Worm (Caenorhabditis elegans) whole organism, L3 larva: ENCODE measurements around the gene hmgr-1.

Experiments used
- pha-4 ChIP-seq: fragments of 150-350 bp; optimal IDR thresholded peaks from 2 replicates; lab custom pipeline; 2014; ENCODE audit warnings: missing biosample characterization, missing genetic modification reagents, missing genetic modification characterization
- snpc-4 ChIP-seq: fragments of 150-350 bp; optimal IDR thresholded peaks from 2 replicates; lab custom pipeline; 2014; ENCODE audit warnings: missing biosample characterization, missing genetic modification characterization

DNA sequence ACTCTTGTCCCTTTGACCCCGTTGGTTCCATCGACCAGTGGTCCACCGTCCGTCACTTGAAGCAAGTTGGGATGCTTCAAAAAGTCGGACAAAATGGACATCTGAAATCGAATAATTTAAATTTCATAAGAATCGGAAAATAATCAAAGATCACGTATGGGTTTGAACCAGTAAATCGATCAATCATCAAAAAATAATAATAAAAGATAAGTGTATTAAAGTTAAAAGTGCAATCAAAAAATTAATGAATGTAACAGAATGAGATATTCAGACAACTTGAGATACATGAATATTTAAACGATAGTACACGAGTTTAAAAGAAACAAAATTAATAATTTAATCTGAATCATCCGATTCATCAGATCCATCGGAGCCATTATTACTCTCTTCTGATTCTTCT lies 19.6 kb downstream of the hmgr-1 start, which contains the start of gene T20B12.7:
- TF ChIP-seq pha-4 (tag; lab: Kevin White, UChicago) (no peak), snpc-4 (no peak)
